Worm (Caenorhabditis elegans) whole organism, early embryonic: ENCODE results near the gene cest-26.

Source experiments
- F13C5.2 ChIP-seq: sonication (generic microtip); optimal IDR thresholded peaks from 2 replicates; lab custom pipeline; 2017; ENCODE audit warnings: mild to moderate bottlenecking, missing genetic modification characterization, inconsistent platforms, missing compliant biosample characterization
- ama-1 ChIP-seq: fragments of 150-350 bp; optimal IDR thresholded peaks from 2 replicates; lab custom pipeline; 2014
- hmbx-1 ChIP-seq: sonication (generic microtip); optimal IDR thresholded peaks from 2 replicates; lab custom pipeline; 2016; ENCODE audit warnings: mild to moderate bottlenecking, missing genetic modification characterization, missing compliant biosample characterization
- hmg-4 ChIP-seq: fragments of 200-800 bp; sonication (Bioruptor generic); optimal IDR thresholded peaks from 2 replicates; lab custom pipeline; 2018; ENCODE audit warnings: mild to moderate bottlenecking, missing genetic modification characterization, missing compliant biosample characterization
- scrt-1 ChIP-seq: fragments of 200-800 bp; sonication (Bioruptor generic); IDR thresholded peaks from 2 replicates; pipeline ENCODE4 v1.3.6; 2022; ENCODE audit warnings: missing genetic modification characterization, missing compliant biosample characterization
- tra-4 ChIP-seq: sonication (generic microtip); optimal IDR thresholded peaks from 2 replicates; lab custom pipeline; 2017; ENCODE audit warnings: missing genetic modification characterization, missing compliant biosample characterization

DNA sequence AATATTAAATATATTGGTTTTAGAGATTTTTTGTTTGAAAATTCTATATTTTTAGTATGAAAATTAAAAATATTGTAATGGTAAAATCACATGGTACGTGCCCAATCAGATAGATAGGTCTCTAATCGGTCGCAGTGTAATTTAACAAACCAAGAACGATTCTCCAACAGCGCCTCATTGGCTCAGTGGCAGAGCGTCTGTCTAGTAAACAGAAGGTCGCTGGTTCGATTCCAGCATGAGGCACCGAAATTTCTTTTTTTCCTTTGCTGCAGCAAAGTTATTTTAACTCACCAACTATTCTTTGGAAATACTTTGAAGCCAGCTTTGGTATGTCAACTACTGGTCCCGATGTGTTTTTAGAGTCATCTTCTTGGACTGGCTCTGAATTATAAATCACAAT is 7.4 kb upstream of the cest-26 start:
- TF ChIP-seq ama-1 (lab: Kevin White, UChicago) (no peak), F13C5.2 (tag; lab: Kevin White, UChicago) (no peak), scrt-1 (0 out of 2 replicates have a peak, but pooled peaks have one; percentile 35), hmg-4 (GFP tag; lab: Kevin White, UChicago) (no peak), hmbx-1 (tag; lab: Kevin White, UChicago) (no peak), tra-4 (tag; lab: Kevin White, UChicago) (no peak)
